Fruit fly (Drosophila melanogaster) S2 (cell line): ENCODE measurements around the gene CG7231.

Experiments
- CG8478 ChIP-seq: fragments of >200 bp; optimal IDR thresholded peaks from 2 replicates; lab custom pipeline; 2018
- CTCF ChIP-seq, 2 experiments: fragments of >200 bp; optimal IDR thresholded peaks; 2 replicates each; lab custom pipeline; 2018

DNA sequence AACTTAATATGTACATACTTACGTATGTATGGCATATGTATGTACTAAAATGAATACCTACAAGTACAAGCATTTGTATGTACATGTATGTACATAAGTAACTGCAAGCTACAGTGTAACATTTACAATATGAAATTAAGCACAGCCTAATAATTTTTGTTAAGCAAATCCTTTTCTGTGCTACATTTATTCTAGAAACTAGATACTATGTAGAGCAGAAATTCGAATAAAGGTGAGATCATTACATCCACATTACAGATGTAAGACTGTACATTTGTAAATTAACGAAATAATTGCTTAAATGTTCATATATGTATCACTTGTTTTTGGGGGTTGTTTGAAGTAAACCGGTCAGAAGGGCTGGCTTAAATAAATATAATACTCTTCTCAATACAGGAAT lies 8.2 kb downstream of the CG7231 start:
- TF ChIP-seq CTCF (optimal IDR thresholded peaks at IDR 0.05; lab: Kevin White, UChicago) (no peak), CG8478 (no peak)
